Worm (Caenorhabditis elegans): Measurements from ENCODE around the gene pqn-68.

- no peak for TF ChIP-seq drap-1 (GFP tag; optimal IDR thresholded peaks at IDR 0.05)
- no peak for TF ChIP-seq mep-1 (tag; optimal IDR thresholded peaks at IDR 0.05)
- no peak for TF ChIP-seq bed-3 (GFP tag; optimal IDR thresholded peaks at IDR 0.05)
- TF ChIP-seq ztf-11 (tag; optimal IDR thresholded peaks at IDR 0.05): no peak
- no peak for TF ChIP-seq ceh-83 (GFP tag; optimal IDR thresholded peaks at IDR 0.05)
- no peak for TF ChIP-seq elt-3 (tag; optimal IDR thresholded peaks at IDR 0.05)
- no peak for TF ChIP-seq unc-39 (tag; optimal IDR thresholded peaks at IDR 0.05)
- TF ChIP-seq sem-2 (GFP tag; optimal IDR thresholded peaks at IDR 0.05): no peak
- TF ChIP-seq flh-1 (GFP tag; optimal IDR thresholded peaks at IDR 0.05): no peak
- TF ChIP-seq lin-13 (tag; optimal IDR thresholded peaks at IDR 0.05): no peak
- no peak for TF ChIP-seq elt-1 (tag; optimal IDR thresholded peaks at IDR 0.05; ENCODE audit: borderline replicate concordance, insufficient read depth)
- no peak for TF ChIP-seq sptf-1 (tag; optimal IDR thresholded peaks at IDR 0.05)
- TF ChIP-seq mls-2 (tag; optimal IDR thresholded peaks at IDR 0.05): no peak
- TF ChIP-seq snpc-4 (tag; optimal IDR thresholded peaks at IDR 0.05): no peak
These were observed 30.1 kb upstream of the pqn-68 start, which contains the start of gene dhrs-4 for ce11 chrV:12922308-12922707.
